Fruit fly (Drosophila melanogaster) whole organism, embryonic: Measurements from ENCODE around the gene CG31809.

Source experiments
- Atf-2 ChIP-seq: fragments of 200-800 bp; sonication (Bioruptor generic); optimal IDR thresholded peaks from 2 replicates; lab custom pipeline; 2016; ENCODE audit warnings: missing biosample characterization, missing genetic modification characterization
- CG10267 ChIP-seq: fragments of 200-800 bp; sonication (Bioruptor generic); optimal IDR thresholded peaks from 2 replicates; lab custom pipeline; 2018; ENCODE audit warnings: missing biosample characterization, mild to moderate bottlenecking, missing genetic modification characterization, moderate library complexity
- CG10959 ChIP-seq: fragments of 200-800 bp; sonication (Bioruptor generic); IDR thresholded peaks from 2 replicates; pipeline ENCODE4 v1.3.6; 2022; ENCODE audit warnings: missing biosample characterization, missing genetic modification characterization
- CG12769 ChIP-seq: fragments of 200-800 bp; sonication (Bioruptor generic); optimal IDR thresholded peaks from 2 replicates; lab custom pipeline; 2019; ENCODE audit warnings: missing biosample characterization, mild to moderate bottlenecking, missing genetic modification characterization, moderate library complexity
- CG14965 ChIP-seq: fragments of 200-800 bp; sonication (Bioruptor generic); optimal IDR thresholded peaks from 2 replicates; lab custom pipeline; 2016; ENCODE audit warnings: missing biosample characterization, missing genetic modification characterization, borderline replicate concordance
- CG18262 ChIP-seq: fragments of 200-800 bp; optimal IDR thresholded peaks from 3 replicates; lab custom pipeline; 2019; ENCODE audit warnings: missing biosample characterization, mild to moderate bottlenecking, missing genetic modification characterization, moderate library complexity
- CG18619 ChIP-seq: fragments of 200-800 bp; sonication (Bioruptor generic); optimal IDR thresholded peaks from 3 replicates; lab custom pipeline; 2017; ENCODE audit warnings: missing biosample characterization, mild to moderate bottlenecking, missing genetic modification characterization
- CG3065 ChIP-seq: fragments of 200-800 bp; sonication (Bioruptor generic); optimal IDR thresholded peaks from 2 replicates; lab custom pipeline; 2016; ENCODE audit warnings: missing biosample characterization, missing genetic modification characterization
- CG4360 ChIP-seq: fragments of 200-800 bp; sonication (Bioruptor generic); IDR thresholded peaks from 2 replicates; pipeline ENCODE4 v1.3.6; 2022; ENCODE audit warnings: missing biosample characterization, missing genetic modification characterization
- CG4617 ChIP-seq: fragments of 200-800 bp; sonication (Bioruptor generic); optimal IDR thresholded peaks from 3 replicates; lab custom pipeline; 2016; ENCODE audit warnings: missing biosample characterization, missing genetic modification characterization, borderline replicate concordance
- CG4707 ChIP-seq: fragments of 200-800 bp; sonication (Bioruptor generic); optimal IDR thresholded peaks from 2 replicates; lab custom pipeline; 2018; ENCODE audit warnings: missing biosample characterization, mild to moderate bottlenecking, missing genetic modification characterization, moderate library complexity
- CG5245 ChIP-seq: fragments of 200-800 bp; sonication (Bioruptor generic); optimal IDR thresholded peaks from 3 replicates; lab custom pipeline; 2016; ENCODE audit warnings: missing biosample characterization, missing genetic modification characterization
- CG5953 ChIP-seq: fragments of 200-800 bp; sonication (Bioruptor generic); IDR thresholded peaks from 2 replicates; pipeline ENCODE4 v1.3.6; 2022; ENCODE audit warnings: missing biosample characterization, missing genetic modification characterization
- CG6654 ChIP-seq: fragments of 200-800 bp; sonication (Bioruptor generic); optimal IDR thresholded peaks from 2 replicates; lab custom pipeline; 2017; ENCODE audit warnings: missing biosample characterization, mild to moderate bottlenecking, missing genetic modification characterization
- CG6813 ChIP-seq: fragments of 200-800 bp; sonication (Bioruptor generic); optimal IDR thresholded peaks from 2 replicates; lab custom pipeline; 2017; ENCODE audit warnings: missing biosample characterization, missing genetic modification characterization, mild to moderate bottlenecking, moderate library complexity, missing genetic modification reagents
- CG9727 ChIP-seq: fragments of 200-800 bp; sonication (Bioruptor generic); optimal IDR thresholded peaks from 3 replicates; lab custom pipeline; 2017; ENCODE audit warnings: missing biosample characterization, mild to moderate bottlenecking, missing genetic modification characterization
- CG9797 ChIP-seq: fragments of 200-800 bp; sonication (Bioruptor generic); optimal IDR thresholded peaks from 3 replicates; lab custom pipeline; 2018; ENCODE audit warnings: missing biosample characterization, mild to moderate bottlenecking, missing genetic modification characterization
- CTCF ChIP-seq: fragments of 200-800 bp; sonication (Bioruptor generic); optimal IDR thresholded peaks from 2 replicates; lab custom pipeline; 2017; ENCODE audit warnings: missing biosample characterization, mild to moderate bottlenecking, missing genetic modification characterization, moderate library complexity
- Dp ChIP-seq: fragments of 200-800 bp; sonication (Bioruptor generic); optimal IDR thresholded peaks from 2 replicates; lab custom pipeline; 2018; ENCODE audit warnings: missing biosample characterization, mild to moderate bottlenecking, missing genetic modification characterization, moderate library complexity
- E2f2 ChIP-seq: fragments of 200-800 bp; sonication (Bioruptor generic); IDR thresholded peaks from 2 replicates; pipeline ENCODE4 v1.3.6; 2022; ENCODE audit warnings: missing biosample characterization, missing genetic modification characterization
- H2.0 ChIP-seq: fragments of 200-800 bp; sonication (Bioruptor generic); IDR thresholded peaks from 2 replicates; pipeline ENCODE4 v1.3.6; 2022; ENCODE audit warnings: missing biosample characterization, missing genetic modification characterization
- HLH54F ChIP-seq: fragments of 200-800 bp; sonication (Bioruptor generic); optimal IDR thresholded peaks from 3 replicates; lab custom pipeline; 2016; ENCODE audit warnings: missing biosample characterization, missing genetic modification characterization
- Hand ChIP-seq: fragments of 200-800 bp; sonication (Bioruptor generic); optimal IDR thresholded peaks from 2 replicates; lab custom pipeline; 2017; ENCODE audit warnings: mild to moderate bottlenecking, missing biosample characterization, missing genetic modification reagents, missing genetic modification characterization
- MESR4 ChIP-seq: fragments of 200-800 bp; sonication (Bioruptor generic); optimal IDR thresholded peaks from 2 replicates; lab custom pipeline; 2018; ENCODE audit warnings: missing biosample characterization, mild to moderate bottlenecking, missing genetic modification characterization, moderate library complexity
- Myb ChIP-seq: fragments of 200-800 bp; sonication (Bioruptor generic); optimal IDR thresholded peaks from 2 replicates; lab custom pipeline; 2016; ENCODE audit warnings: missing biosample characterization, missing genetic modification characterization
- Nf-YA ChIP-seq: fragments of 200-800 bp; sonication (Bioruptor generic); IDR thresholded peaks from 2 replicates; pipeline ENCODE4 v1.3.6; 2022; ENCODE audit warnings: missing biosample characterization, missing genetic modification characterization
- Ravus ChIP-seq: fragments of 200-800 bp; sonication (Bioruptor generic); IDR thresholded peaks from 2 replicates; pipeline ENCODE4 v1.3.6; 2022; ENCODE audit warnings: missing biosample characterization, missing genetic modification characterization
- ab ChIP-seq: fragments of 200-800 bp; sonication (Bioruptor generic); optimal IDR thresholded peaks from 2 replicates; lab custom pipeline; 2016; ENCODE audit warnings: missing biosample characterization, missing genetic modification characterization
- ash1 ChIP-seq: fragments of 200-800 bp; sonication (Bioruptor generic); optimal IDR thresholded peaks from 2 replicates; lab custom pipeline; 2018; ENCODE audit warnings: missing biosample characterization, mild to moderate bottlenecking, missing genetic modification characterization
- az2 ChIP-seq: fragments of 200-800 bp; sonication (Bioruptor generic); optimal IDR thresholded peaks from 3 replicates; lab custom pipeline; 2016; ENCODE audit warnings: missing biosample characterization, missing genetic modification characterization
- disco-r ChIP-seq: fragments of 200-800 bp; sonication (Bioruptor generic); optimal IDR thresholded peaks from 2 replicates; lab custom pipeline; 2016; ENCODE audit warnings: missing biosample characterization, missing genetic modification characterization
- dmrt99B ChIP-seq: fragments of 200-800 bp; sonication (Bioruptor generic); optimal IDR thresholded peaks from 2 replicates; lab custom pipeline; 2018; ENCODE audit warnings: missing biosample characterization, mild to moderate bottlenecking, missing genetic modification characterization, moderate library complexity
- eyg ChIP-seq: fragments of 200-800 bp; sonication (Bioruptor generic); optimal IDR thresholded peaks from 3 replicates; lab custom pipeline; 2016; ENCODE audit warnings: missing biosample characterization, missing genetic modification characterization
- gfzf ChIP-seq: fragments of 200-800 bp; sonication (Bioruptor generic); optimal IDR thresholded peaks from 2 replicates; lab custom pipeline; 2016; ENCODE audit warnings: missing biosample characterization, mild to moderate bottlenecking, missing genetic modification characterization, moderate library complexity
- ham ChIP-seq: fragments of 200-800 bp; sonication (Bioruptor generic); IDR thresholded peaks from 2 replicates; pipeline ENCODE4 v1.3.6; 2022; ENCODE audit warnings: missing biosample characterization, missing genetic modification characterization
- lov ChIP-seq, 2 experiments: fragments of 200-800 bp in 1 of 2; fragments of >200 bp in 1 of 2; sonication (Bioruptor generic) in 1 of 2; IDR thresholded peaks in 1 of 2; optimal IDR thresholded peaks in 1 of 2; 2 replicates in 1 of 2; 3 replicates in 1 of 2; pipeline versions ENCODE4 v1.3.6 to Lab custom; 2017 to 2022; ENCODE audit warnings: missing biosample characterization in 1 of 2, missing genetic modification characterization in 1 of 2
- mam ChIP-seq: fragments of 200-800 bp; sonication (Bioruptor generic); optimal IDR thresholded peaks from 3 replicates; lab custom pipeline; 2016; ENCODE audit warnings: missing biosample characterization, missing genetic modification characterization
- nau ChIP-seq: fragments of 200-800 bp; sonication (Bioruptor generic); optimal IDR thresholded peaks from 3 replicates; lab custom pipeline; 2017; ENCODE audit warnings: missing biosample characterization, mild to moderate bottlenecking, missing genetic modification characterization, missing genetic modification reagents
- nerfin-2 ChIP-seq: fragments of 200-800 bp; sonication (Bioruptor generic); IDR thresholded peaks from 2 replicates; pipeline ENCODE4 v1.3.6; 2022; ENCODE audit warnings: missing biosample characterization, missing genetic modification characterization; ENCODE audit not compliant: partially characterized antibody
- pb ChIP-seq: fragments of 200-800 bp; sonication (Bioruptor generic); optimal IDR thresholded peaks from 3 replicates; lab custom pipeline; 2016; ENCODE audit warnings: missing biosample characterization, missing genetic modification characterization
- pros ChIP-seq: fragments of 200-800 bp; sonication (Bioruptor generic); optimal IDR thresholded peaks from 3 replicates; lab custom pipeline; 2019; ENCODE audit warnings: missing biosample characterization, mild to moderate bottlenecking, missing genetic modification characterization, moderate library complexity
- pzg ChIP-seq: fragments of 200-800 bp; sonication (Bioruptor generic); optimal IDR thresholded peaks from 3 replicates; lab custom pipeline; 2018; ENCODE audit warnings: missing biosample characterization, mild to moderate bottlenecking, missing genetic modification characterization, moderate library complexity
- rib ChIP-seq: fragments of 200-800 bp; sonication (Bioruptor generic); IDR thresholded peaks from 2 replicates; pipeline ENCODE4 v1.3.6; 2022; ENCODE audit warnings: missing biosample characterization, missing genetic modification characterization
- row ChIP-seq: fragments of 200-800 bp; sonication (Bioruptor generic); IDR thresholded peaks from 3 replicates; pipeline ENCODE4 v1.3.6; 2022; ENCODE audit warnings: missing biosample characterization, missing genetic modification characterization
- sc ChIP-seq, 3 experiments: fragments of >200 bp in 2 of 3; fragments of 200-800 bp in 1 of 3; sonication (Bioruptor generic) in 1 of 3; optimal IDR thresholded peaks; 2 replicates in 2 of 3; 3 replicates in 1 of 3; lab custom pipeline; 2017; ENCODE audit warnings: mild to moderate bottlenecking in 1 of 3, missing biosample characterization in 1 of 3, missing genetic modification characterization in 1 of 3, missing genetic modification reagents in 1 of 3
- slbo ChIP-seq: fragments of 200-800 bp; sonication (Bioruptor generic); IDR thresholded peaks from 2 replicates; pipeline ENCODE4 v1.3.6; 2022; ENCODE audit warnings: missing biosample characterization, missing genetic modification characterization
- sqz ChIP-seq: fragments of 200-800 bp; sonication (Bioruptor generic); optimal IDR thresholded peaks from 3 replicates; lab custom pipeline; 2018; ENCODE audit warnings: missing biosample characterization, mild to moderate bottlenecking, missing genetic modification characterization
- tap ChIP-seq: fragments of 200-800 bp; optimal IDR thresholded peaks from 3 replicates; lab custom pipeline; 2019; ENCODE audit warnings: missing biosample characterization, mild to moderate bottlenecking, missing genetic modification characterization, moderate library complexity
- trem ChIP-seq: fragments of 200-800 bp; optimal IDR thresholded peaks from 3 replicates; lab custom pipeline; 2019; ENCODE audit warnings: missing biosample characterization, mild to moderate bottlenecking, missing genetic modification characterization, moderate library complexity
- zf30C ChIP-seq: fragments of 200-800 bp; sonication (Bioruptor generic); optimal IDR thresholded peaks from 3 replicates; lab custom pipeline; 2018; ENCODE audit warnings: missing biosample characterization, mild to moderate bottlenecking, missing genetic modification characterization

CG31809 gene

dm6 chr2L:16902003-16902402, 43.5 kb upstream of the CG31809 start, which contains the start of gene CG12288 (continued):
- peak; percentile 55 for TF ChIP-seq CG9797 (GFP tag; lab: Kevin White, UChicago)
- peak; percentile 47 for TF ChIP-seq Dp
- no peak for TF ChIP-seq lov (optimal IDR thresholded peaks at IDR 0.05; lab: Kevin White, UChicago)
- no peak for TF ChIP-seq lov (GFP tag; IDR thresholded peaks at IDR 0.05; lab: Robert Waterston, UW)
- no peak for TF ChIP-seq row (GFP tag; lab: Robert Waterston, UW)
- TF ChIP-seq mam (GFP tag; lab: Kevin White, UChicago): no peak
- peak; percentile 46 for TF ChIP-seq MESR4 (GFP tag; lab: Kevin White, UChicago)
- no peak for TF ChIP-seq az2 (GFP tag; lab: Kevin White, UChicago)
- no peak for TF ChIP-seq Hand (GFP tag; lab: Kevin White, UChicago)
- no peak for TF ChIP-seq dmrt99B (tag; lab: Kevin White, UChicago)
- TF ChIP-seq CG4617: peak; percentile 35
- TF ChIP-seq Ravus (GFP tag; lab: Robert Waterston, UW): no peak
- no peak for TF ChIP-seq sqz
- TF ChIP-seq nerfin-2 (GFP tag; lab: Robert Waterston, UW): no peak
- no peak for TF ChIP-seq slbo (GFP tag; lab: Robert Waterston, UW)
- no peak for TF ChIP-seq sc (optimal IDR thresholded peaks at IDR 0.05; lab: Kevin White, UChicago)
- TF ChIP-seq sc (GFP tag; optimal IDR thresholded peaks at IDR 0.05; lab: Kevin White, UChicago): no peak
- no peak for TF ChIP-seq nau
- no peak for TF ChIP-seq CG10959 (GFP tag; lab: Robert Waterston, UW)
- peak; percentile 31 for TF ChIP-seq pzg (GFP tag; lab: Kevin White, UChicago)
- no peak for TF ChIP-seq CG10267 (tag; lab: Kevin White, UChicago)
- no peak for TF ChIP-seq CG6813 (GFP tag; lab: Kevin White, UChicago)
- no peak for TF ChIP-seq CG14965 (GFP tag; lab: Kevin White, UChicago)
- no peak for TF ChIP-seq H2.0 (GFP tag; lab: Robert Waterston, UW)
- TF ChIP-seq CG9727 (GFP tag; lab: Kevin White, UChicago): no peak
- peak; percentile 62 for TF ChIP-seq Myb
- peak; percentile 65 for TF ChIP-seq gfzf (GFP tag; lab: Kevin White, UChicago)
- peak; percentile 45; the same call in 1 of the 2 replicates for TF ChIP-seq E2f2 (GFP tag; lab: Robert Waterston, UW)

- no peak for TF ChIP-seq CG5245 (GFP tag; lab: Kevin White, UChicago)
- no peak for TF ChIP-seq disco-r
- TF ChIP-seq CG18619 (GFP tag; lab: Kevin White, UChicago): no peak
- no peak for TF ChIP-seq CG4360 (GFP tag; lab: Robert Waterston, UW)
- TF ChIP-seq rib (GFP tag; lab: Robert Waterston, UW): no peak
- no peak for TF ChIP-seq tap
- TF ChIP-seq CG12769 (tag; lab: Kevin White, UChicago): no peak
- TF ChIP-seq ham (GFP tag; lab: Robert Waterston, UW): no peak
- TF ChIP-seq CG5953 (GFP tag; lab: Robert Waterston, UW): no peak
- TF ChIP-seq pros (GFP tag; lab: Kevin White, UChicago): no peak
- TF ChIP-seq eyg: no peak
- TF ChIP-seq, all 482 proteins: peak for 0
These were observed 41.9 kb upstream of the CG31809 start, which contains the start of gene CG31805 for dm6 chr2L:16900373-16900772. TSS of gene CG31805 (minus strand) at chr2L:16900473.

- TF ChIP-seq Nf-YA (GFP tag; lab: Robert Waterston, UW): no peak
- TF ChIP-seq HLH54F: no peak
- TF ChIP-seq CG4707 (GFP tag; lab: Kevin White, UChicago): no peak
- no peak for TF ChIP-seq pb (GFP tag; lab: Kevin White, UChicago)
- no peak for TF ChIP-seq CG18262 (tag; lab: Kevin White, UChicago)
- no peak for TF ChIP-seq ash1 (GFP tag; lab: Kevin White, UChicago)
- TF ChIP-seq CG6654: no peak
- no peak for TF ChIP-seq CG3065 (GFP tag; lab: Kevin White, UChicago)
- TF ChIP-seq ab: no peak
- no peak for TF ChIP-seq zf30C (GFP tag; lab: Kevin White, UChicago)
- no peak for TF ChIP-seq trem (tag; lab: Kevin White, UChicago)
- no peak for TF ChIP-seq H2.0 (GFP tag; lab: Robert Waterston, UW)
- TF ChIP-seq CTCF: no peak
- no peak for TF ChIP-seq Atf-2
These were observed 31.1 kb upstream of the CG31809 start, which contains the start of gene CG42556 for dm6 chr2L:16889608-16890007. TSS of gene CG42556 (plus strand) at chr2L:16889908.
